Worm (Caenorhabditis elegans) whole organism, L3 larva: ENCODE results near the gene Y14H12B.2.

Experiments used
- mml-1 ChIP-seq: fragments of 150-350 bp; sonication (generic microtip); optimal IDR thresholded peaks from 3 replicates; lab custom pipeline; 2014; ENCODE audit warnings: missing biosample characterization, missing genetic modification characterization
- nhr-11 ChIP-seq: fragments of 150-350 bp; optimal IDR thresholded peaks from 2 replicates; lab custom pipeline; 2014; ENCODE audit warnings: missing biosample characterization, missing genetic modification characterization
- snpc-4 ChIP-seq: fragments of 150-350 bp; optimal IDR thresholded peaks from 2 replicates; lab custom pipeline; 2014; ENCODE audit warnings: missing biosample characterization, missing genetic modification characterization

ce11 chrII:3893911-3894310 is 39.6 kb downstream of the Y14H12B.2 start:
- TF ChIP-seq mml-1 (tag; lab: Kevin White, UChicago) (no peak), snpc-4 (no peak), nhr-11 (tag; lab: Kevin White, UChicago) (no peak)
